Fruit fly (Drosophila melanogaster) S2 (cell line): ENCODE results near the gene dysc.

ENCODE experiments used
- CG8478 ChIP-seq: fragments of >200 bp; optimal IDR thresholded peaks from 2 replicates; lab custom pipeline; 2018
- CTCF ChIP-seq, 2 experiments: fragments of >200 bp; optimal IDR thresholded peaks; 2 replicates each; lab custom pipeline; 2018

- TF ChIP-seq CG8478 (lab: Kevin White, UChicago): no peak
- no peak for TF ChIP-seq CTCF (optimal IDR thresholded peaks at IDR 0.05; lab: Kevin White, UChicago)
Observed at dm6 chr3L:13939151-13939499, 36.1 kb upstream of the dysc start, which contains the start of gene CG32137.
